Worm (Caenorhabditis elegans): Measurements from ENCODE around the gene C16E9.2.

Gene C16E9.2

DNA sequence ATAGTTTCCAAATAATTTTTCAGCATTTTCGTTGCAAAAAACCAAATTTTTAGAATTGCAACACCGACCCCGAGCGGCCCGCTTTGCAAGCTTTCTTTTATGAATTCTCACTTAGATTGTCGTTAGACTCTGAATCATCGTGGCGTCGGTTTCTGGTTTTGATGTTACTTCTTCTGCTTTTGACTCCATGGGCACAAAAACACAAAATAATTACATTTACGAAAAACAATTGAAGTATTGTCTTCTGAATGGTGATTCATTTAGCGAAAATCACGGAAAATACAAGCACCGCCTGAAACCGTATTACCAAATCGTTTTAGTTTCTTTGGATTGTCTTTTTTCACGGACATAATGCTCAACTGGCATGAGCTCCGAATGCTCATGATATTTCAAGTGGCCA, 34.5 kb upstream of the C16E9.2 start, which contains the start of gene pes-23:
Gene pes-23, plus strand, starts transcription at position 301 of the 400 bp plus-strand sequence.
- TF ChIP-seq sem-4 (tag; optimal IDR thresholded peaks at IDR 0.05) (no peak), alr-1 (tag; optimal IDR thresholded peaks at IDR 0.05) (no peak), F13H6.1 (tag; optimal IDR thresholded peaks at IDR 0.05) (no peak), Y55F3AM.14 (GFP tag; optimal IDR thresholded peaks at IDR 0.05) (no peak)

DNA sequence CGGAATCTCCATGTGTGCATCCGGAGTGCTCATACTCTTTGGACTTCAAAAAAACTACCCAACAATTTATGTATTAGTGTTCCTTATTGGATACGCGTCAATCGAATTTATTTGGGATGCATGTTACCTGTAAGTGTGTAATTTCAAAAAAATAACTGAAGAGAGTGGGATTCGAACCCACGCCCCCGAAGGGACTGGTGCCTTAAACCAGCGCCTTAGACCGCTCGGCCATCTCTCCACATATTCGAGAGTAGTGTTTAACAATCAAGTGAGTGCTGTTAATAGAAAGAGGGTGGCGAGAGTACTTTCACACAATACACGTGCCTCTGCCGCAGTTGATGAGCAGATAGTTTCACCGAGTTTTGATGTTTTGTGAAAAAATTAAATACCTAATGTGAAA, 32.6 kb upstream of the C16E9.2 start:
- TF ChIP-seq skn-1 (tag; optimal IDR thresholded peaks at IDR 0.05) (no peak), unc-55 (GFP tag; optimal IDR thresholded peaks at IDR 0.05) (peak; percentile 74), mdl-1 (tag; optimal IDR thresholded peaks at IDR 0.05) (peak; percentile 11 to 53), F13H6.1 (tag; optimal IDR thresholded peaks at IDR 0.05) (peak; percentile 55), ceh-16 (tag; optimal IDR thresholded peaks at IDR 0.05) (no peak), crh-2 (tag; optimal IDR thresholded peaks at IDR 0.05) (peak; percentile 53), nhr-6 (tag; optimal IDR thresholded peaks at IDR 0.05) (no peak), blmp-1 (tag; optimal IDR thresholded peaks at IDR 0.05; ENCODE audit: insufficient read depth) (no peak), nhr-77 (tag; optimal IDR thresholded peaks at IDR 0.05) (no peak), ztf-4 (tag; optimal IDR thresholded peaks at IDR 0.05) (no peak), lsy-2 (tag; optimal IDR thresholded peaks at IDR 0.05) (peak; percentile 37 to 41), elt-3 (tag; optimal IDR thresholded peaks at IDR 0.05) (no peak), dmd-4 (tag; optimal IDR thresholded peaks at IDR 0.05) (no peak), lin-11 (tag; optimal IDR thresholded peaks at IDR 0.05) (no peak), sma-3 (GFP tag; optimal IDR thresholded peaks at IDR 0.05) (peak; percentile 58), fos-1 (tag; optimal IDR thresholded peaks at IDR 0.05) (peak; percentile 25), lin-13 (GFP tag; optimal IDR thresholded peaks at IDR 0.05) (peak; percentile 36), C34F6.9 (tag; optimal IDR thresholded peaks at IDR 0.05) (peak; percentile 11), R02D3.7 (tag; optimal IDR thresholded peaks at IDR 0.05) (no peak), unc-39 (tag; optimal IDR thresholded peaks at IDR 0.05) (no peak), nhr-25 (tag; optimal IDR thresholded peaks at IDR 0.05) (peak; percentile 7), sem-4 (tag; optimal IDR thresholded peaks at IDR 0.05) (no peak), ama-1 (optimal IDR thresholded peaks at IDR 0.05) (no peak), peb-1 (tag; optimal IDR thresholded peaks at IDR 0.05) (no peak), nhr-237 (tag; optimal IDR thresholded peaks at IDR 0.05) (no peak), nhr-21 (tag; optimal IDR thresholded peaks at IDR 0.05) (peak; percentile 21), nhr-129 (tag; optimal IDR thresholded peaks at IDR 0.05) (peak; percentile 74), sma-9 (GFP tag; optimal IDR thresholded peaks at IDR 0.05) (peak; percentile 46), sma-9 (tag; optimal IDR thresholded peaks at IDR 0.05) (no peak)

ce11 chrX:6904064-6904771, 31.3 kb upstream of the C16E9.2 start, which contains the start of gene sid-5:
Gene sid-5 (plus strand): TSS chrX:6904721.
- no peak for TF ChIP-seq ztf-11 (tag; optimal IDR thresholded peaks at IDR 0.05)
- TF ChIP-seq lin-11 (tag; optimal IDR thresholded peaks at IDR 0.05): no peak
- TF ChIP-seq nhr-129 (tag; optimal IDR thresholded peaks at IDR 0.05): peak; percentile 7
- peak; percentile 8 for TF ChIP-seq nhr-25 (tag; optimal IDR thresholded peaks at IDR 0.05)
- no peak for TF ChIP-seq nhr-23 (tag; optimal IDR thresholded peaks at IDR 0.05)
- no peak for TF ChIP-seq fos-1 (tag; optimal IDR thresholded peaks at IDR 0.05)
- TF ChIP-seq nhr-237 (tag; optimal IDR thresholded peaks at IDR 0.05): no peak

- TF ChIP-seq snpc-4 (tag; optimal IDR thresholded peaks at IDR 0.05) (no peak), dmd-4 (tag; optimal IDR thresholded peaks at IDR 0.05) (no peak), nhr-129 (tag; optimal IDR thresholded peaks at IDR 0.05) (peak; percentile 84), nhr-11 (tag; optimal IDR thresholded peaks at IDR 0.05) (no peak), ztf-4 (tag; optimal IDR thresholded peaks at IDR 0.05) (no peak), lin-11 (tag; optimal IDR thresholded peaks at IDR 0.05) (no peak), nhr-237 (tag; optimal IDR thresholded peaks at IDR 0.05) (no peak), unc-62 (GFP tag; optimal IDR thresholded peaks at IDR 0.05) (no peak), nhr-77 (tag; optimal IDR thresholded peaks at IDR 0.05) (no peak), lin-13 (GFP tag; optimal IDR thresholded peaks at IDR 0.05) (no peak), elt-3 (tag; optimal IDR thresholded peaks at IDR 0.05) (no peak), unc-55 (GFP tag; optimal IDR thresholded peaks at IDR 0.05) (no peak), aly-2 (tag; optimal IDR thresholded peaks at IDR 0.05) (no peak), ceh-16 (tag; optimal IDR thresholded peaks at IDR 0.05) (no peak), alr-1 (tag; optimal IDR thresholded peaks at IDR 0.05) (no peak), fos-1 (tag; optimal IDR thresholded peaks at IDR 0.05) (peak; percentile 67), ama-1 (optimal IDR thresholded peaks at IDR 0.05) (no peak), sma-3 (GFP tag; optimal IDR thresholded peaks at IDR 0.05) (no peak), peb-1 (tag; optimal IDR thresholded peaks at IDR 0.05) (no peak), sma-9 (GFP tag; optimal IDR thresholded peaks at IDR 0.05) (peak; percentile 38), sma-9 (tag; optimal IDR thresholded peaks at IDR 0.05) (no peak), egl-27 (tag; optimal IDR thresholded peaks at IDR 0.05) (no peak), lin-39 (tag; optimal IDR thresholded peaks at IDR 0.05) (no peak), crh-2 (tag; optimal IDR thresholded peaks at IDR 0.05) (peak; percentile 65), ztf-1 (GFP tag; conservative IDR thresholded peaks at IDR 0.05) (no peak), skn-1 (tag; optimal IDR thresholded peaks at IDR 0.05) (no peak), nhr-21 (tag; optimal IDR thresholded peaks at IDR 0.05) (no peak), F13H6.1 (tag; optimal IDR thresholded peaks at IDR 0.05) (peak; percentile 47), R02D3.7 (tag; optimal IDR thresholded peaks at IDR 0.05) (no peak), ZK546.5 (tag; optimal IDR thresholded peaks at IDR 0.05) (no peak), nhr-25 (tag; optimal IDR thresholded peaks at IDR 0.05) (no peak)
These were observed 29.9 kb upstream of the C16E9.2 start for ce11 chrX:6905581-6905980.
